Worm (Caenorhabditis elegans) whole organism, L3 larva: ENCODE results near the gene sca-1.

ENCODE experiments used
- nhr-237 ChIP-seq: fragments of 150-350 bp; optimal IDR thresholded peaks from 2 replicates; lab custom pipeline; 2014; ENCODE audit warnings: missing biosample characterization, missing genetic modification characterization
- unc-39 ChIP-seq: sonication (generic microtip); optimal IDR thresholded peaks from 4 replicates; lab custom pipeline; 2017; ENCODE audit warnings: missing biosample characterization, missing genetic modification characterization

DNA sequence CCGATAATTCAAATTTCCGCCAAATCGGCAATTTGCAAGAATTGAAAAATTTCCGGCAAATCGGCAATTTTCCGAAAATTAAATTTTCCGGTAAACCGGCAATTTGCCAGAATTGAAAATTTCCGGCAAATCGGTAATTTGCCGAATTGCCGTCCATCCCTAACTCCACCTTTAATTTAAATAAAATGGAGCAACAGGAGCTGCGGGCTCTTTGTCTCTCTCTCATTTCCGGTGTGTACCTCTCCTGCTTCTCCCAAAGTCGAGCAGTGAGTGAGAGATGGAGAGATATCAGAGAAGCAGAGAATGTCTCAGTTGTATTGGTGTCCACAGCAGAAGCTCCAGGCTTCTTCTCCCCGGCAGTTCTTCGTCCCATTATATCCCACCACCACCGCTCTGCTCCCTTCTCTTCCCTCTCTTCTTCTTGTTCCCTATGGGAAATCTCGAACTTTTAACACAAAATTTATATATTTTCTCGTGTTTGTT is 38.8 kb upstream of the sca-1 start, which contains the start of gene Y39A1C.1:
- TF ChIP-seq nhr-237 (tag; lab: Kevin White, UChicago) (no peak), unc-39 (no peak)
